Worm (Caenorhabditis elegans) whole organism, L4/young adult: ENCODE data around the gene Y46G5A.7.

Experiments
- W03F9.2 ChIP-seq: fragments of 150-350 bp; optimal IDR thresholded peaks from 2 replicates; lab custom pipeline; 2014; ENCODE audit warnings: missing biosample characterization, missing genetic modification characterization
- dao-5 ChIP-seq: sonication (generic microtip); optimal IDR thresholded peaks from 2 replicates; lab custom pipeline; 2016; ENCODE audit warnings: missing genotype, missing genetic modification characterization, moderate library complexity, missing compliant biosample characterization
- him-1 ChIP-seq: sonication (generic microtip); optimal IDR thresholded peaks from 2 replicates; lab custom pipeline; 2016; ENCODE audit warnings: missing genotype, missing genetic modification reagents, missing genetic modification characterization, missing compliant biosample characterization

ce11 chrII:12722049-12722448 lies 34.1 kb downstream of the Y46G5A.7 start:
- no peak for TF ChIP-seq him-1
- no peak for TF ChIP-seq dao-5 (tag; lab: Kevin White, UChicago)
- TF ChIP-seq W03F9.2, result no peak
